Fruit fly (Drosophila melanogaster): Measurements from ENCODE around the gene narya.

The narya gene

dm6 chrX:19520888-19521287 lies 46.0 kb downstream of the narya start (continued):
- TF ChIP-seq HLH54F (GFP tag; optimal IDR thresholded peaks at IDR 0.05): no peak

dm6 chrX:19521753-19522383 lies 47.0 kb downstream of the narya start, which contains the start of the genes Idh3a and CoRest:
Gene Idh3a (minus strand): TSS chrX:19521810.
Gene CoRest (plus strand): TSS chrX:19521929.
- TF ChIP-seq CG8478 (optimal IDR thresholded peaks at IDR 0.05) (peak; percentile 9), CG15269 (tag; optimal IDR thresholded peaks at IDR 0.05) (no peak), Bdp1 (GFP tag; optimal IDR thresholded peaks at IDR 0.05) (no peak), Atf3 (GFP tag; optimal IDR thresholded peaks at IDR 0.05) (no peak), Antp (GFP tag; optimal IDR thresholded peaks at IDR 0.05) (peak; percentile 10), Dref (GFP tag; IDR thresholded peaks at IDR 0.05) (peak; percentile 76), Dek (tag; optimal IDR thresholded peaks at IDR 0.05) (no peak), CHES-1-like (GFP tag; optimal IDR thresholded peaks at IDR 0.05) (peak; percentile 24), Rfx (GFP tag; IDR thresholded peaks at IDR 0.05) (0 out of 2 replicates have a peak, but pooled peaks have one; percentile 42), CG10565 (GFP tag; optimal IDR thresholded peaks at IDR 0.05) (no peak), insv (GFP tag; optimal IDR thresholded peaks at IDR 0.05) (no peak), crp (GFP tag; optimal IDR thresholded peaks at IDR 0.05) (peak in 1 of 2 experiments; percentile 53), Camta (GFP tag; optimal IDR thresholded peaks at IDR 0.05) (peak; percentile 15), bcd (GFP tag; optimal IDR thresholded peaks at IDR 0.05) (no peak), CG16813 (GFP tag; IDR thresholded peaks at IDR 0.05; ENCODE audit: partially characterized antibody) (peak; percentile 81), Opbp (GFP tag; IDR thresholded peaks at IDR 0.05; ENCODE audit: partially characterized antibody) (peak; percentile 34; the same call in 1 of the 3 replicates), Stat92E (GFP tag; optimal IDR thresholded peaks at IDR 0.05) (no peak), ssp (GFP tag; IDR thresholded peaks at IDR 0.05) (0 out of 2 replicates have a peak, but pooled peaks have one; percentile 20), ara (GFP tag; IDR thresholded peaks at IDR 0.05) (no peak), dpn (GFP tag; optimal IDR thresholded peaks at IDR 0.05) (peak; percentile 15 to 41), vnd (GFP tag; IDR thresholded peaks at IDR 0.05; ENCODE audit: partially characterized antibody) (peak; percentile 65), bigmax (GFP tag; optimal IDR thresholded peaks at IDR 0.05) (no peak), NfI (GFP tag; optimal IDR thresholded peaks at IDR 0.05) (no peak), CG10431 (GFP tag; optimal IDR thresholded peaks at IDR 0.05) (no peak), Dip2 (GFP tag; IDR thresholded peaks at IDR 0.05) (no peak), otp (GFP tag; IDR thresholded peaks at IDR 0.05) (no peak), knrl (GFP tag; IDR thresholded peaks at IDR 0.05; ENCODE audit: partially characterized antibody) (peak; percentile 81), CG4820 (GFP tag; optimal IDR thresholded peaks at IDR 0.05) (peak; percentile 4), fu2 (GFP tag; optimal IDR thresholded peaks at IDR 0.05) (peak; percentile 0), CG12769 (tag; optimal IDR thresholded peaks at IDR 0.05) (no peak), amos (GFP tag; IDR thresholded peaks at IDR 0.05; ENCODE audit: partially characterized antibody) (peak; percentile 69), Hsf (GFP tag; optimal IDR thresholded peaks at IDR 0.05) (peak; percentile 29), CG15479 (GFP tag; optimal IDR thresholded peaks at IDR 0.05) (no peak), gt (GFP tag; IDR thresholded peaks at IDR 0.05) (no peak), dimm (GFP tag; IDR thresholded peaks at IDR 0.05) (no peak), CG9609 (GFP tag; optimal IDR thresholded peaks at IDR 0.05) (peak; percentile 35), Ets65A (GFP tag) (peak; percentile 86), CG9932 (GFP tag; IDR thresholded peaks at IDR 0.05) (peak; percentile 64), CG4617 (GFP tag; optimal IDR thresholded peaks at IDR 0.05; ENCODE audit: borderline replicate concordance) (peak; percentile 10), CG13287 (GFP tag; IDR thresholded peaks at IDR 0.05; ENCODE audit: partially characterized antibody) (peak; percentile 73), CG1603 (tag; optimal IDR thresholded peaks at IDR 0.05) (peak; percentile 76), CG3995 (GFP tag; optimal IDR thresholded peaks at IDR 0.05) (peak; percentile 8), Dbx (GFP tag; IDR thresholded peaks at IDR 0.05) (peak; percentile 52; the same call in 1 of the 3 replicates), HmgD (GFP tag; optimal IDR thresholded peaks at IDR 0.05) (peak; percentile 49), CG17568 (GFP tag; optimal IDR thresholded peaks at IDR 0.05) (no peak), D (optimal IDR thresholded peaks at IDR 0.05) (no peak), D (GFP tag; optimal IDR thresholded peaks at IDR 0.05) (no peak)
